Fruit fly (Drosophila melanogaster) whole organism, prepupa: Measurements from ENCODE around the gene Tsf2.

ENCODE experiments used
- Blimp-1 ChIP-seq: fragments of 200-800 bp; sonication (Bioruptor generic); optimal IDR thresholded peaks from 3 replicates; lab custom pipeline; 2017; ENCODE audit warnings: missing biosample characterization, missing genetic modification characterization, mild to moderate bottlenecking, moderate library complexity, missing genetic modification reagents
- CG10631 ChIP-seq: fragments of 200-800 bp; sonication (Bioruptor generic); optimal IDR thresholded peaks from 2 replicates; lab custom pipeline; 2016; ENCODE audit warnings: missing biosample characterization, missing genetic modification characterization
- CG10669 ChIP-seq: fragments of 200-800 bp; sonication (Bioruptor generic); optimal IDR thresholded peaks from 3 replicates; lab custom pipeline; 2018; ENCODE audit warnings: missing biosample characterization, mild to moderate bottlenecking, missing genetic modification characterization, moderate library complexity
- CG11294 ChIP-seq: fragments of 200-800 bp; sonication (Bioruptor generic); IDR thresholded peaks from 2 replicates; pipeline ENCODE4 v1.3.6; 2022; ENCODE audit warnings: missing biosample characterization, missing genetic modification characterization
- CG11762 ChIP-seq: fragments of 200-800 bp; sonication (Bioruptor generic); optimal IDR thresholded peaks from 3 replicates; lab custom pipeline; 2016; ENCODE audit warnings: missing biosample characterization, missing genetic modification characterization; ENCODE audit not compliant: insufficient read depth
- CG11902 ChIP-seq: fragments of 200-800 bp; sonication (Bioruptor generic); optimal IDR thresholded peaks from 3 replicates; lab custom pipeline; 2016; ENCODE audit warnings: missing biosample characterization, missing genetic modification characterization
- CG15336 ChIP-seq: fragments of 200-800 bp; sonication (Bioruptor generic); IDR thresholded peaks from 2 replicates; pipeline ENCODE4 v1.3.6; 2022; ENCODE audit warnings: missing biosample characterization, missing genetic modification characterization
- CG1621 ChIP-seq: fragments of 200-800 bp; sonication (Bioruptor generic); optimal IDR thresholded peaks from 3 replicates; lab custom pipeline; 2018; ENCODE audit warnings: missing biosample characterization, mild to moderate bottlenecking, missing genetic modification characterization
- CG16779 ChIP-seq: fragments of 200-800 bp; sonication (Bioruptor generic); optimal IDR thresholded peaks from 3 replicates; lab custom pipeline; 2017; ENCODE audit warnings: missing biosample characterization, mild to moderate bottlenecking, missing genetic modification characterization
- CG3032 ChIP-seq: fragments of 200-800 bp; optimal IDR thresholded peaks from 2 replicates; lab custom pipeline; 2019; ENCODE audit warnings: missing biosample characterization, mild to moderate bottlenecking, missing genetic modification characterization, moderate library complexity
- CG31627 ChIP-seq: fragments of 200-800 bp; sonication (Bioruptor generic); optimal IDR thresholded peaks from 3 replicates; lab custom pipeline; 2016; ENCODE audit warnings: missing biosample characterization, missing genetic modification characterization
- CG34406 ChIP-seq: fragments of 200-800 bp; sonication (Bioruptor generic); optimal IDR thresholded peaks from 3 replicates; lab custom pipeline; 2016; ENCODE audit warnings: missing biosample characterization, missing genetic modification characterization
- CG3919 ChIP-seq: fragments of 200-800 bp; sonication (Bioruptor generic); optimal IDR thresholded peaks from 3 replicates; lab custom pipeline; 2016; ENCODE audit warnings: missing biosample characterization, missing genetic modification characterization
- CG4318 ChIP-seq: fragments of 200-800 bp; sonication (Bioruptor generic); optimal IDR thresholded peaks from 3 replicates; lab custom pipeline; 2017; ENCODE audit warnings: missing biosample characterization, mild to moderate bottlenecking, missing genetic modification characterization
- CG6276 ChIP-seq: fragments of 200-800 bp; sonication (Bioruptor generic); optimal IDR thresholded peaks from 2 replicates; lab custom pipeline; 2017; ENCODE audit warnings: missing biosample characterization, mild to moderate bottlenecking, missing genetic modification characterization
- CG6792 ChIP-seq: fragments of 200-800 bp; sonication (Bioruptor generic); optimal IDR thresholded peaks from 3 replicates; lab custom pipeline; 2016; ENCODE audit warnings: missing biosample characterization, missing genetic modification characterization
- CG6808 ChIP-seq: fragments of 200-800 bp; sonication (Bioruptor generic); optimal IDR thresholded peaks from 3 replicates; lab custom pipeline; 2017; ENCODE audit warnings: missing biosample characterization, missing genetic modification characterization, mild to moderate bottlenecking, moderate library complexity, missing genetic modification reagents
- CG8119 ChIP-seq: fragments of 200-800 bp; sonication (Bioruptor generic); IDR thresholded peaks from 3 replicates; pipeline ENCODE4 v1.3.6; 2022; ENCODE audit warnings: missing biosample characterization, missing genetic modification characterization
- CG8319 ChIP-seq: fragments of 200-800 bp; sonication (Bioruptor generic); optimal IDR thresholded peaks from 3 replicates; lab custom pipeline; 2016; ENCODE audit warnings: missing biosample characterization, missing genetic modification characterization
- CG9139 ChIP-seq: fragments of 200-800 bp; sonication (Bioruptor generic); optimal IDR thresholded peaks from 3 replicates; lab custom pipeline; 2017; ENCODE audit warnings: missing biosample characterization, mild to moderate bottlenecking, missing genetic modification characterization
- Eip75B ChIP-seq: fragments of 200-800 bp; sonication (Bioruptor generic); optimal IDR thresholded peaks from 3 replicates; lab custom pipeline; 2016; ENCODE audit warnings: missing biosample characterization, missing genetic modification characterization
- Eip78C ChIP-seq: fragments of 200-800 bp; sonication (Bioruptor generic); peaks from one replicate; lab custom pipeline; 2016; ENCODE audit warnings: missing biosample characterization, missing genetic modification characterization
- Eip93F ChIP-seq: fragments of 200-800 bp; sonication (Bioruptor generic); optimal IDR thresholded peaks from 2 replicates; lab custom pipeline; 2016; ENCODE audit warnings: missing biosample characterization, mild to moderate bottlenecking, missing genetic modification characterization
- Ets21C ChIP-seq: fragments of 200-800 bp; sonication (Bioruptor generic); optimal IDR thresholded peaks from 3 replicates; lab custom pipeline; 2016; ENCODE audit warnings: missing biosample characterization, missing genetic modification characterization
- Ets96B ChIP-seq: fragments of 200-800 bp; optimal IDR thresholded peaks from 2 replicates; lab custom pipeline; 2019; ENCODE audit warnings: missing biosample characterization, mild to moderate bottlenecking, missing genetic modification characterization, moderate library complexity
- Hr38 ChIP-seq: sonication (Bioruptor generic); optimal IDR thresholded peaks from 2 replicates; lab custom pipeline; 2016; ENCODE audit warnings: missing biosample characterization, missing genetic modification characterization
- Hr39 ChIP-seq: fragments of 200-800 bp; sonication (Bioruptor generic); optimal IDR thresholded peaks from 2 replicates; lab custom pipeline; 2016; ENCODE audit warnings: missing biosample characterization, missing genetic modification characterization
- Hr4 ChIP-seq: fragments of 200-800 bp; sonication (Bioruptor generic); optimal IDR thresholded peaks from 3 replicates; lab custom pipeline; 2016; ENCODE audit warnings: missing biosample characterization, missing genetic modification characterization
- Lpt ChIP-seq: fragments of 200-800 bp; sonication (Bioruptor generic); optimal IDR thresholded peaks from 3 replicates; lab custom pipeline; 2016; ENCODE audit warnings: missing biosample characterization, missing genetic modification characterization
- Met ChIP-seq: fragments of 200-800 bp; sonication (Bioruptor generic); optimal IDR thresholded peaks from 3 replicates; lab custom pipeline; 2016; ENCODE audit warnings: missing biosample characterization, missing genetic modification characterization
- OdsH ChIP-seq: fragments of 200-800 bp; sonication (Bioruptor generic); optimal IDR thresholded peaks from 3 replicates; lab custom pipeline; 2016; ENCODE audit warnings: missing biosample characterization, missing genetic modification characterization
- Smox ChIP-seq: fragments of 200-800 bp; sonication (Bioruptor generic); optimal IDR thresholded peaks from 3 replicates; lab custom pipeline; 2016; ENCODE audit warnings: missing biosample characterization, missing genetic modification characterization
- Sox102F ChIP-seq: fragments of 200-800 bp; sonication (Bioruptor generic); optimal IDR thresholded peaks from 2 replicates; lab custom pipeline; 2016; ENCODE audit warnings: missing biosample characterization, mild to moderate bottlenecking, missing genetic modification characterization
- Sox15 ChIP-seq: fragments of 200-800 bp; sonication (Bioruptor generic); optimal IDR thresholded peaks from 3 replicates; lab custom pipeline; 2016; ENCODE audit warnings: missing biosample characterization, missing genetic modification characterization
- acj6 ChIP-seq: fragments of 200-800 bp; sonication (Bioruptor generic); optimal IDR thresholded peaks from 3 replicates; lab custom pipeline; 2016; ENCODE audit warnings: missing biosample characterization, missing genetic modification characterization
- cyc ChIP-seq: fragments of 200-800 bp; sonication (Bioruptor generic); optimal IDR thresholded peaks from 3 replicates; lab custom pipeline; 2016; ENCODE audit warnings: missing biosample characterization, missing genetic modification characterization
- dac ChIP-seq: fragments of 200-800 bp; sonication (Bioruptor generic); optimal IDR thresholded peaks from 2 replicates; lab custom pipeline; 2017; ENCODE audit warnings: missing biosample characterization, mild to moderate bottlenecking, missing genetic modification characterization
- dsx ChIP-seq: fragments of 200-800 bp; optimal IDR thresholded peaks from 3 replicates; lab custom pipeline; 2019; ENCODE audit warnings: missing biosample characterization, mild to moderate bottlenecking, missing genetic modification characterization, moderate library complexity; ENCODE audit not compliant: poor library complexity, severe bottlenecking
- eg ChIP-seq: fragments of 200-800 bp; sonication (Bioruptor generic); IDR thresholded peaks from 3 replicates; pipeline ENCODE4 v1.3.6; 2022; ENCODE audit warnings: missing biosample characterization, missing genetic modification characterization
- esn ChIP-seq: fragments of 200-800 bp; sonication (Bioruptor generic); optimal IDR thresholded peaks from 2 replicates; lab custom pipeline; 2016; ENCODE audit warnings: missing biosample characterization, mild to moderate bottlenecking, missing genetic modification characterization, moderate library complexity
- fd59A ChIP-seq: fragments of 200-800 bp; sonication (Bioruptor generic); optimal IDR thresholded peaks from 2 replicates; lab custom pipeline; 2017; ENCODE audit warnings: missing biosample characterization, mild to moderate bottlenecking, missing genetic modification characterization, missing genetic modification reagents
- fd85E ChIP-seq: fragments of 200-800 bp; sonication (Bioruptor generic); optimal IDR thresholded peaks from 3 replicates; lab custom pipeline; 2016; ENCODE audit warnings: missing biosample characterization, missing genetic modification characterization
- lz ChIP-seq: fragments of 200-800 bp; sonication (Bioruptor generic); optimal IDR thresholded peaks from 3 replicates; lab custom pipeline; 2016; ENCODE audit warnings: missing biosample characterization, missing genetic modification characterization
- net ChIP-seq: fragments of 200-800 bp; sonication (Bioruptor generic); optimal IDR thresholded peaks from 3 replicates; lab custom pipeline; 2016; ENCODE audit warnings: missing biosample characterization, missing genetic modification characterization
- salr ChIP-seq, 2 experiments: fragments of 200-800 bp; sonication (Bioruptor generic); optimal IDR thresholded peaks; 3 replicates each; lab custom pipeline; 2016 to 2018; ENCODE audit warnings: missing biosample characterization in 2 of 2, missing genetic modification characterization in 2 of 2, mild to moderate bottlenecking in 1 of 2
- spab ChIP-seq: fragments of 200-800 bp; sonication (Bioruptor generic); optimal IDR thresholded peaks from 2 replicates; lab custom pipeline; 2017; ENCODE audit warnings: missing biosample characterization, mild to moderate bottlenecking, missing genetic modification characterization, missing genetic modification reagents
- ss ChIP-seq, 2 experiments: fragments of 200-800 bp; sonication (Bioruptor generic); optimal IDR thresholded peaks; 2 replicates in 1 of 2; 3 replicates in 1 of 2; lab custom pipeline; 2017 to 2018; ENCODE audit warnings: mild to moderate bottlenecking in 2 of 2, missing biosample characterization in 2 of 2, missing genetic modification characterization in 2 of 2, moderate library complexity in 1 of 2
- svp ChIP-seq: fragments of 200-800 bp; sonication (Bioruptor generic); peaks from one replicate; lab custom pipeline; 2016; ENCODE audit warnings: missing biosample characterization, missing genetic modification characterization
- topi ChIP-seq: fragments of 200-800 bp; sonication (Bioruptor generic); optimal IDR thresholded peaks from 3 replicates; lab custom pipeline; 2016; ENCODE audit warnings: missing biosample characterization, missing genetic modification characterization

Tsf2 gene

dm6 chr3L:12559273-12559672, 25.7 kb upstream of the Tsf2 start:
- no peak for TF ChIP-seq eg
- peak; percentile 8 for TF ChIP-seq CG31627 (GFP tag; lab: Kevin White, UChicago)
- TF ChIP-seq Sox102F (GFP tag; lab: Kevin White, UChicago), result peak; percentile 18
- peak; percentile 2 for TF ChIP-seq topi (GFP tag; lab: Kevin White, UChicago)
- peak; percentile 70 for TF ChIP-seq svp (GFP tag; lab: Kevin White, UChicago)
- peak; percentile 72 for TF ChIP-seq Eip78C (GFP tag; lab: Kevin White, UChicago)
- TF ChIP-seq lz (GFP tag; lab: Kevin White, UChicago), result peak; percentile 24
- no peak for TF ChIP-seq dsx (GFP tag; lab: Kevin White, UChicago)
- TF ChIP-seq Blimp-1, result no peak
- peak; percentile 12 for TF ChIP-seq esn (GFP tag; lab: Kevin White, UChicago)
- peak; percentile 8 for TF ChIP-seq Hr39 (GFP tag; lab: Kevin White, UChicago)
- TF ChIP-seq Met (GFP tag; lab: Kevin White, UChicago), result peak; percentile 39
- TF ChIP-seq, all 60 proteins: peak for 9

DNA sequence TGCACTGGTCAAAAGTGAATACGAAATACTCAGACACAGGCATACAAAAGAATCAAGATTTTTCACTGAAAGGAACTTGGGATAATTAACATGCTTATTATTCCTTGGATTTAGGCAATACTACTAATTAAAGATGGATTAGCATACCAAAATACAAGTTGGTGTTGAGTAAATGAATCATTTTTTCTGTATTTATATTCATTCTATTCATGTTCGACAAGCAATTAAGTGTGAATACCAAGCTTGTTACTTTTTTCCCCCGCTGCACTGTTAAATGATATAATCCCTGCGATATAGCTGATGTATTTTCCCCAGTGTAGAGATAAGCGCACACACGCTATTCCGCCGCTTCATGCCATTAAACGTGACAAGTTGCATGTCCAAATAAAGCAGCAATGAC, 24.2 kb upstream of the Tsf2 start:
- peak; percentile 5 for TF ChIP-seq CG4318 (GFP tag; lab: Kevin White, UChicago)
- no peak for TF ChIP-seq dac
- TF ChIP-seq esn (GFP tag; lab: Kevin White, UChicago), result peak; percentile 84
- peak; percentile 45 for TF ChIP-seq CG11762 (GFP tag; lab: Kevin White, UChicago)
- TF ChIP-seq CG16779 (tag; lab: Kevin White, UChicago), result no peak
- peak; percentile 76 for TF ChIP-seq acj6
- TF ChIP-seq CG34406, result peak; percentile 72
- TF ChIP-seq net (GFP tag; lab: Kevin White, UChicago), result peak; percentile 57
- peak; percentile 74 for TF ChIP-seq Smox (GFP tag; lab: Kevin White, UChicago)
- peak; percentile 57 for TF ChIP-seq CG3919 (GFP tag; lab: Kevin White, UChicago)
- no peak for TF ChIP-seq CG15336 (GFP tag; lab: Robert Waterston, UW)
- peak; percentile 67 for TF ChIP-seq CG6808 (GFP tag; lab: Kevin White, UChicago)
- peak; percentile 5 for TF ChIP-seq CG9139
- TF ChIP-seq Hr38 (GFP tag; lab: Kevin White, UChicago), result no peak
- peak; percentile 69 for TF ChIP-seq Eip75B
- peak; percentile 62 for TF ChIP-seq CG10631 (GFP tag; lab: Kevin White, UChicago)
- peak; percentile 62 for TF ChIP-seq OdsH
- TF ChIP-seq CG6276, result no peak
- TF ChIP-seq Sox102F (GFP tag; lab: Kevin White, UChicago), result peak; percentile 80
- peak; percentile 70 for TF ChIP-seq CG10669 (GFP tag; lab: Kevin White, UChicago)
- TF ChIP-seq CG8319 (GFP tag; lab: Kevin White, UChicago), result peak; percentile 50
- TF ChIP-seq dsx (GFP tag; lab: Kevin White, UChicago), result peak; percentile 53
- TF ChIP-seq CG11294 (GFP tag; lab: Robert Waterston, UW), result no peak
- no peak for TF ChIP-seq Lpt
- TF ChIP-seq Eip93F, result no peak
- peak; percentile 76 for TF ChIP-seq lz (GFP tag; lab: Kevin White, UChicago)
- TF ChIP-seq CG8119 (GFP tag; lab: Robert Waterston, UW), result peak; percentile 24; the same call in 1 of the 3 replicates
- peak; percentile 52 for TF ChIP-seq Blimp-1
- peak; percentile 48 for TF ChIP-seq CG1621 (tag; lab: Kevin White, UChicago)
- peak; percentile 3 for TF ChIP-seq fd85E (GFP tag; lab: Kevin White, UChicago)
- peak; percentile 84 for TF ChIP-seq Met (GFP tag; lab: Kevin White, UChicago)
- peak; percentile 61 for TF ChIP-seq CG6792 (GFP tag; lab: Kevin White, UChicago)
- TF ChIP-seq Hr4, result peak; percentile 49
- peak; percentile 73 for TF ChIP-seq cyc (GFP tag; lab: Kevin White, UChicago)
- TF ChIP-seq salr (GFP tag; optimal IDR thresholded peaks at IDR 0.05; lab: Kevin White, UChicago), result peak in 1 of 2 experiments; percentile 12
- TF ChIP-seq fd59A, result peak; percentile 72
- TF ChIP-seq CG11902, result peak; percentile 54
- TF ChIP-seq CG3032 (tag; lab: Kevin White, UChicago), result peak; percentile 65
- peak; percentile 57 for TF ChIP-seq Sox15
- peak; percentile 62 to 63 for TF ChIP-seq ss (GFP tag; optimal IDR thresholded peaks at IDR 0.05; lab: Kevin White, UChicago)
- peak; percentile 67 for TF ChIP-seq Ets21C (GFP tag; lab: Kevin White, UChicago)
- TF ChIP-seq spab, result peak; percentile 65
- peak; percentile 69 for TF ChIP-seq Ets96B (tag; lab: Kevin White, UChicago)
- TF ChIP-seq eg, result no peak
